Worm (Caenorhabditis elegans): ENCODE results near the gene dpy-26.

DNA sequence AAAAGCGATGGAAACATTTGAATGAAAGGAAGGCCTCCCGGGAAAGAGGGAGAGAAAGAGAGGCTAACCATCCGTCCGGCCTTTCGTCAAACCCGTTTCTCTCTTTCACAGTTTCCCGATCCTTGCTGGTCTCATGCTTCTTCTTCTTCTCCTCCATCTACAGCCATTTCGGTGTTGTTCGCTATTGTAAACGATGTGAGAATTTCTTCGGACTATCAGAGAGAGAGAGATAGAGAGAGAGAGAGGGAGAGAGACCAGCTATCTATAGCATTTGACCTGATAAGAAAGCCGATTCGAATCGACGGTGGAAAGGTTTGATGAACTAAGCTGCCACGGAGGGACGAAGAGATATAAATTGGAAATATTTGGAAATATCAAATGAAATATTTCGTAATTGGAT, 47.7 kb downstream of the dpy-26 start:
- TF ChIP-seq pag-3 (tag; optimal IDR thresholded peaks at IDR 0.05; ENCODE audit: borderline replicate concordance) (no peak), nhr-11 (tag; optimal IDR thresholded peaks at IDR 0.05) (no peak), dve-1 (tag; optimal IDR thresholded peaks at IDR 0.05) (no peak), pha-4 (tag; optimal IDR thresholded peaks at IDR 0.05) (no peak), T23F11.4 (GFP tag; optimal IDR thresholded peaks at IDR 0.05) (no peak), ama-1 (optimal IDR thresholded peaks at IDR 0.05) (no peak), nhr-232 (tag; optimal IDR thresholded peaks at IDR 0.05) (no peak), fkh-10 (GFP tag; optimal IDR thresholded peaks at IDR 0.05) (no peak), C38D4.7 (GFP tag; optimal IDR thresholded peaks at IDR 0.05) (no peak), rnt-1 (tag; optimal IDR thresholded peaks at IDR 0.05) (no peak), eyg-1 (tag; optimal IDR thresholded peaks at IDR 0.05) (no peak), ceh-9 (tag; optimal IDR thresholded peaks at IDR 0.05) (no peak), ttx-3 (tag; optimal IDR thresholded peaks at IDR 0.05) (no peak), npax-4 (tag; optimal IDR thresholded peaks at IDR 0.05) (no peak)
